Worm (Caenorhabditis elegans) whole organism, L3 larva: ENCODE results near the gene kbp-4.
"Not testable (repeated sequence)": the region's sequence is repeated elsewhere in the genome, so short reads cannot be mapped to it uniquely, and the experiment has no call there.

Experiments
- aly-2 ChIP-seq: fragments of 150-350 bp; optimal IDR thresholded peaks from 2 replicates; lab custom pipeline; 2014; ENCODE audit warnings: missing biosample characterization, missing genetic modification characterization
- ama-1 ChIP-seq: fragments of 150-350 bp; optimal IDR thresholded peaks from 2 replicates; lab custom pipeline; 2018
- ceh-28 ChIP-seq: fragments of 150-350 bp; optimal IDR thresholded peaks from 2 replicates; lab custom pipeline; 2014; ENCODE audit warnings: missing biosample characterization, missing genetic modification reagents, missing genetic modification characterization
- daf-12 ChIP-seq: fragments of 150-350 bp; optimal IDR thresholded peaks from 2 replicates; lab custom pipeline; 2014; ENCODE audit warnings: missing biosample characterization, missing genetic modification reagents, missing genetic modification characterization
- lsy-12 ChIP-seq: sonication (generic microtip); optimal IDR thresholded peaks from 2 replicates; lab custom pipeline; 2016; ENCODE audit warnings: mild to moderate bottlenecking, missing genetic modification characterization, missing compliant biosample characterization
- nhr-11 ChIP-seq: fragments of 150-350 bp; optimal IDR thresholded peaks from 2 replicates; lab custom pipeline; 2014; ENCODE audit warnings: missing biosample characterization, missing genetic modification characterization
- nhr-77 ChIP-seq: fragments of 150-350 bp; optimal IDR thresholded peaks from 2 replicates; lab custom pipeline; 2014; ENCODE audit warnings: missing biosample characterization, missing genetic modification characterization
- pqm-1 ChIP-seq: fragments of 150-350 bp; optimal IDR thresholded peaks from 2 replicates; lab custom pipeline; 2017; ENCODE audit warnings: missing biosample characterization, missing genetic modification characterization, inconsistent platforms
- skn-1 ChIP-seq: fragments of 150-350 bp; optimal IDR thresholded peaks from 2 replicates; lab custom pipeline; 2014; ENCODE audit warnings: missing biosample characterization, missing genetic modification characterization
- snpc-4 ChIP-seq: fragments of 150-350 bp; optimal IDR thresholded peaks from 2 replicates; lab custom pipeline; 2014; ENCODE audit warnings: missing biosample characterization, missing genetic modification characterization
- unc-62 ChIP-seq: fragments of 150-350 bp; sonication (generic microtip); optimal IDR thresholded peaks from 4 replicates; lab custom pipeline; 2014; ENCODE audit warnings: missing biosample characterization, missing genetic modification reagents, missing genetic modification characterization

- not testable (repeated sequence) for TF ChIP-seq nhr-77; ama-1; pqm-1; skn-1 (tag; lab: Kevin White, UChicago); unc-62 (GFP tag; lab: Kevin White, UChicago); lsy-12 (tag; lab: Kevin White, UChicago); daf-12; aly-2; ceh-28 (tag; lab: Kevin White, UChicago); snpc-4 (tag; lab: Kevin White, UChicago); nhr-11
Measured at ce11 chrIII:1076383-1076782, 4.3 kb upstream of the kbp-4 start, which contains the start of gene uaf-1.
